Worm (Caenorhabditis elegans) whole organism, L4/young adult: Measurements from ENCODE around the gene npr-17.

Experiments
- W03F9.2 ChIP-seq: fragments of 150-350 bp; optimal IDR thresholded peaks from 2 replicates; lab custom pipeline; 2014; ENCODE audit warnings: missing biosample characterization, missing genetic modification characterization
- dao-5 ChIP-seq: sonication (generic microtip); optimal IDR thresholded peaks from 2 replicates; lab custom pipeline; 2016; ENCODE audit warnings: missing genotype, missing genetic modification characterization, moderate library complexity, missing compliant biosample characterization
- him-1 ChIP-seq: sonication (generic microtip); optimal IDR thresholded peaks from 2 replicates; lab custom pipeline; 2016; ENCODE audit warnings: missing genotype, missing genetic modification reagents, missing genetic modification characterization, missing compliant biosample characterization

The npr-17 gene

ce11 chrIII:8020823-8021332 lies 24.6 kb upstream of the npr-17 start, which contains the start of gene lin-36:
Gene lin-36 (minus strand): TSS chrIII:8020873.
- TF ChIP-seq him-1 (tag; lab: Kevin White, UChicago) (no peak), W03F9.2 (tag; lab: Kevin White, UChicago) (peak; percentile 72), dao-5 (tag; lab: Kevin White, UChicago) (no peak)

ce11 chrIII:8017053-8017452 lies 20.8 kb upstream of the npr-17 start:
- TF ChIP-seq W03F9.2 (tag; lab: Kevin White, UChicago), result no peak
- no peak for TF ChIP-seq him-1 (tag; lab: Kevin White, UChicago)
- TF ChIP-seq dao-5 (tag; lab: Kevin White, UChicago), result no peak

- TF ChIP-seq dao-5 (tag; lab: Kevin White, UChicago), result no peak
- TF ChIP-seq W03F9.2 (tag; lab: Kevin White, UChicago), result no peak
- no peak for TF ChIP-seq him-1 (tag; lab: Kevin White, UChicago)
Measured at ce11 chrIII:8016438-8016837, 20.2 kb upstream of the npr-17 start, which contains the start of gene F44B9.5. Gene F44B9.5 (minus strand): TSS chrIII:8016538.

DNA sequence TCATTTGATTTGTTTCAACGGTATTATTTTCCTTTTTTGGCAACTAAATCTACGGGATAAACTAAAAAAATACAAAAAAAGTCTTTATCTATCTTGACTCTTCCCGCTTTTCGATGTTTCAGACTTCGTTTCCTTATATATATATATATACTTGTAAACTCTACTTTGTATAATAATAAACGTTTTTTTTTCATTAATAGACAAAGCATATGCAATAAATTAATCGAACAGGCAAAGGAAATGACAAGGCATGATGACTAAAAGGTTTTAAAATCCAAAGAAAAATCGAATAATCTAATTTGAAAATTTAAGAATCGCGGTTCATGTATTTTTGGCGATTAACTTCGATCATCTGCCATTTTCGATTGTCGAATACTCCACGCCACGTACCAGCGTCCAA lies 17.3 kb upstream of the npr-17 start:
- no peak for TF ChIP-seq dao-5 (tag; lab: Kevin White, UChicago)
- no peak for TF ChIP-seq him-1 (tag; lab: Kevin White, UChicago)
- no peak for TF ChIP-seq W03F9.2 (tag; lab: Kevin White, UChicago)

DNA sequence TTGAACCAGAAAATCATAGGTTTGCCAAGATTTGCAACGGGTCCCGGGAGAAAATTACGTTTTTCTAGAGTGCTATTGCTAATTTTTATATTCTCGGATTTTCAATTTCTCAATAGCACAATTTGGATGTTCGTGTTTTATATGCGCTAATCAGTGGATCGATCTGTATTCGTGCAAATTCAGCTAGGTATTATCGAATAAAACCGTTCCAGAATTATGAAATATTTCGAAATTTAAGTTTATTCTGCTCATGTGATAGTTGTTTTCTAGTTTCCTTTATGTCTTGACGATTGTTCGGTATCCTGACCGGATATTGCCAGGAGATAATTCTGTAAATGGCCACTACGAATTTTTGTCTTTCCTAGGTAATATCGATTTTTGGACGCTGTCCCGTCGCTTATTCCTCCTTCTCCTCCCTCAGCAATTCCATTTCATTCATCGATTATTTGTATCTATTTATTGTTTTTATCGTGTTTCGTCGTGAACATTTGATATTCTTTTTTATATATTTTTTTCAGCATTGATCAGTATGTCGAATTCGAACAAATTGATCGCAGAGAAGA lies 14.1 kb upstream of the npr-17 start, which contains the start of gene cit-1.2:
cit-1.2 (plus strand) TSS at position 513 of the 563 bp plus-strand sequence.
- no peak for TF ChIP-seq him-1 (tag; lab: Kevin White, UChicago)
- TF ChIP-seq W03F9.2 (tag; lab: Kevin White, UChicago), result no peak
- no peak for TF ChIP-seq dao-5 (tag; lab: Kevin White, UChicago)

ce11 chrIII:8009769-8010168 lies 13.5 kb upstream of the npr-17 start, which contains the start of gene cit-1.1:
Gene cit-1.1 (minus strand): TSS chrIII:8009821.
- TF ChIP-seq dao-5 (tag; lab: Kevin White, UChicago) (no peak), him-1 (tag; lab: Kevin White, UChicago) (no peak), W03F9.2 (tag; lab: Kevin White, UChicago) (peak; percentile 27)

- no peak for TF ChIP-seq him-1 (tag; lab: Kevin White, UChicago)
- no peak for TF ChIP-seq dao-5 (tag; lab: Kevin White, UChicago)
- no peak for TF ChIP-seq W03F9.2 (tag; lab: Kevin White, UChicago)
Measured at ce11 chrIII:8004091-8004490, 7.8 kb upstream of the npr-17 start, which contains the start of gene C06G4.6. Gene C06G4.6 (plus strand): TSS chrIII:8004391.

DNA sequence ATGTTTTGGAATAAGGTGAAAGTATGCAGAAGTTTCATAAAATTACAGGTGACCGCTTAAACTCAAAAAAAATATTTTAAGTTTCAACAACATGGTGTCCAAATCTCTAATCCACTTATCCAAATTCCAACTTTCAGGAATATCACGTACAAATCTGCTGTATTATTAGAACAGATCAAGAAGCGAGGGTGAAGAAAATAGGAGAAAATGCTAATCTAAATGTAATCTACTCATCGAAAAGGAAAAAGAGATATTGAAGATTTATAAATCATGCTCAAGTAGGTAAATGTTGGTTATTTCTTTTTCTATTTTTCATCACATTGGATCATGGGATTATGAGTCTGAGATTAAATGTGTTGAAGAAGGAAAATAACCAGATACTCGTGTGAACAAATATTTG lies 5.3 kb upstream of the npr-17 start:
- no peak for TF ChIP-seq him-1 (tag; lab: Kevin White, UChicago)
- no peak for TF ChIP-seq dao-5 (tag; lab: Kevin White, UChicago)
- no peak for TF ChIP-seq W03F9.2 (tag; lab: Kevin White, UChicago)

DNA sequence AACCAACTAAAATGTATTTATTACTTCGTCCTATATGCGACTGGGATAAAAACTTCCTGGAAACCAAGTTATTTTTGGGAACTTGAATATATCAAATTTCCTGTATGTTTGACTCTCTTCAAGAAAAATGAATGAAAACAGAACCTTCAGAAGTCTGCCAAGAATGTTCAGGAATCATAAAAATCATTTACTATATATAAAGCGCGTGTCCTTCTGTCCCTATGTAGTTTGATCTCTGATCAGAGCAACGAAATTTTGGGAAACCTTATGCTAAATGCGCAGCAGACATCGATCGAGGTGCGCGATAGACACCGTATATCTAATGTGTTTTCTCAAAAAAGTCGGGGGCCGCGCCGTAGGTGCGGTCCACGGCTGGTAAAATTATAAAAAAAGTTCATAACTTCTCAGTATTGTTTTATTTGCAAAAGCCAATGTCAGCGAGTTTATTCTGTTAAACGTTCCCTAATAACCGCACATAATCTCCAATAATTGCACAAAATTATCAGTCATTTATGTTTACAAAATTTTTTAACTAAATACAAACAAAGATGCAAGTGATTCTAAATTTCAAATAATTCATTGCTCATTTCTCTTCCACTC lies 1.3 kb upstream of the npr-17 start:
- no peak for TF ChIP-seq dao-5 (tag; lab: Kevin White, UChicago)
- no peak for TF ChIP-seq him-1 (tag; lab: Kevin White, UChicago)
- no peak for TF ChIP-seq W03F9.2 (tag; lab: Kevin White, UChicago)

- TF ChIP-seq W03F9.2 (tag; lab: Kevin White, UChicago) (peak; percentile 20), dao-5 (tag; lab: Kevin White, UChicago) (no peak)
Measured at ce11 chrIII:7986585-7987171, 9.6 kb downstream of the npr-17 start, which contains the start of gene hrpk-2. Gene hrpk-2 (plus strand): TSS chrIII:7987121.

- no peak for TF ChIP-seq him-1 (tag; lab: Kevin White, UChicago)
- TF ChIP-seq W03F9.2 (tag; lab: Kevin White, UChicago), result no peak
- no peak for TF ChIP-seq dao-5 (tag; lab: Kevin White, UChicago)
Measured at ce11 chrIII:7981938-7982337, 14.3 kb downstream of the npr-17 start.

- TF ChIP-seq dao-5 (tag; lab: Kevin White, UChicago) (no peak), him-1 (tag; lab: Kevin White, UChicago) (no peak), W03F9.2 (tag; lab: Kevin White, UChicago) (no peak)
Measured at ce11 chrIII:7981233-7981632, 15.0 kb downstream of the npr-17 start.

ce11 chrIII:7979659-7980058 lies 16.6 kb downstream of the npr-17 start, which contains the start of gene clp-1:
Gene clp-1 (plus strand): TSS chrIII:7979959.
- no peak for TF ChIP-seq dao-5 (tag; lab: Kevin White, UChicago)
- TF ChIP-seq him-1 (tag; lab: Kevin White, UChicago), result no peak
- no peak for TF ChIP-seq W03F9.2 (tag; lab: Kevin White, UChicago)
